Worm (Caenorhabditis elegans) whole organism, young adult: Measurements from ENCODE around the gene W05E10.5.

ENCODE experiments used
- ama-1 ChIP-seq, 3 experiments: fragments of 150-350 bp in 1 of 3; sonication (generic microtip) in 2 of 3; optimal IDR thresholded peaks; 2 replicates each; lab custom pipeline; 2014 to 2018; ENCODE audit warnings: missing biosample characterization in 2 of 3, missing genetic modification characterization in 2 of 3, missing genetic modification reagents in 2 of 3
- ccch-3 ChIP-seq: fragments of 200-800 bp; sonication (Bioruptor generic); optimal IDR thresholded peaks from 2 replicates; lab custom pipeline; 2018; ENCODE audit warnings: mild to moderate bottlenecking, missing genetic modification characterization, missing compliant biosample characterization
- ceh-58 ChIP-seq: fragments of 200-800 bp; sonication (Bioruptor generic); IDR thresholded peaks from 2 replicates; pipeline ENCODE4 v1.3.6; 2022; ENCODE audit warnings: missing genetic modification characterization, missing compliant biosample characterization
- let-526 ChIP-seq: fragments of 200-800 bp; sonication (Bioruptor generic); IDR thresholded peaks from 2 replicates; pipeline ENCODE4 v1.3.6; 2022; ENCODE audit warnings: missing genetic modification reagents, missing genetic modification characterization, missing compliant biosample characterization
- mcd-1 ChIP-seq: fragments of 200-800 bp; sonication (Bioruptor generic); IDR thresholded peaks from 2 replicates; pipeline ENCODE4 v1.3.6; 2022; ENCODE audit warnings: missing genetic modification reagents, missing genetic modification characterization, missing compliant biosample characterization
- nhr-90 ChIP-seq: sonication (generic microtip); optimal IDR thresholded peaks from 2 replicates; lab custom pipeline; 2016; ENCODE audit warnings: missing genotype, mild to moderate bottlenecking, missing genetic modification characterization, missing compliant biosample characterization
- pbrm-1 ChIP-seq: fragments of 200-800 bp; sonication (Bioruptor generic); IDR thresholded peaks from 2 replicates; pipeline ENCODE4 v1.3.6; 2022; ENCODE audit warnings: missing genetic modification reagents, missing genetic modification characterization, missing compliant biosample characterization
- sea-2 ChIP-seq: fragments of 200-800 bp; sonication (Bioruptor generic); IDR thresholded peaks from 2 replicates; pipeline ENCODE4 v1.3.6; 2022; ENCODE audit warnings: missing genetic modification characterization, missing compliant biosample characterization
- snpc-1.1 ChIP-seq: sonication (generic microtip); optimal IDR thresholded peaks from 2 replicates; lab custom pipeline; 2017; ENCODE audit warnings: missing genetic modification characterization, mild to moderate bottlenecking, missing compliant biosample characterization, antibody characterized with exemption, moderate library complexity, missing genotype, missing genetic modification reagents; ENCODE audit not compliant: insufficient read depth
- unc-130 ChIP-seq: sonication (generic microtip); optimal IDR thresholded peaks from 2 replicates; lab custom pipeline; 2016; ENCODE audit warnings: missing genetic modification reagents, missing genetic modification characterization, missing compliant biosample characterization
- unc-62 ChIP-seq: fragments of 150-350 bp; optimal IDR thresholded peaks from 2 replicates; lab custom pipeline; 2014; ENCODE audit warnings: missing biosample characterization, missing genetic modification reagents, missing genetic modification characterization
- ztf-22 ChIP-seq: fragments of 200-800 bp; sonication (Bioruptor generic); optimal IDR thresholded peaks from 2 replicates; lab custom pipeline; 2018; ENCODE audit warnings: mild to moderate bottlenecking, missing genetic modification characterization, moderate library complexity, missing compliant biosample characterization

- TF ChIP-seq sea-2 (GFP tag; lab: Robert Waterston, UW): no peak
- TF ChIP-seq nhr-90 (tag; lab: Kevin White, UChicago): no peak
- TF ChIP-seq ccch-3 (GFP tag; lab: Kevin White, UChicago): no peak
- TF ChIP-seq pbrm-1: 0 out of 2 replicates have a peak, but pooled peaks have one; percentile 27
- TF ChIP-seq mcd-1: peak; percentile 74
- TF ChIP-seq ama-1 (optimal IDR thresholded peaks at IDR 0.05; lab: Kevin White, UChicago): no peak
- TF ChIP-seq ama-1 (GFP tag; optimal IDR thresholded peaks at IDR 0.05; lab: Kevin White, UChicago): no peak
- TF ChIP-seq unc-62: no peak
- no peak for TF ChIP-seq let-526
- no peak for TF ChIP-seq snpc-1.1
- TF ChIP-seq ztf-22: no peak
- no peak for TF ChIP-seq ceh-58 (GFP tag; lab: Robert Waterston, UW)
- peak; percentile 42 for TF ChIP-seq unc-130
Measured at ce11 chrV:11644166-11644565, 51.3 kb downstream of the W05E10.5 start, which contains the start of gene bir-1.
